Worm (Caenorhabditis elegans) whole organism, young adult: ENCODE data around the gene C18G1.9.

ENCODE experiments used
- B0019.2 ChIP-seq: fragments of 200-800 bp; sonication (Bioruptor generic); conservative IDR thresholded peaks from 2 replicates; pipeline ENCODE4 v1.3.6; 2022; ENCODE audit warnings: missing genetic modification reagents, missing genetic modification characterization, missing compliant biosample characterization
- B0035.1 ChIP-seq: sonication (generic microtip); optimal IDR thresholded peaks from 2 replicates; lab custom pipeline; 2016; ENCODE audit warnings: missing genetic modification characterization, mild to moderate bottlenecking, missing compliant biosample characterization, missing genotype, missing genetic modification reagents
- B0261.1 ChIP-seq: sonication (generic microtip); optimal IDR thresholded peaks from 2 replicates; lab custom pipeline; 2016; ENCODE audit warnings: mild to moderate bottlenecking, missing genetic modification characterization, moderate library complexity, missing compliant biosample characterization
- F23B12.7 ChIP-seq: sonication (generic microtip); optimal IDR thresholded peaks from 2 replicates; lab custom pipeline; 2017; ENCODE audit warnings: missing genetic modification characterization, mild to moderate bottlenecking, missing compliant biosample characterization, antibody characterized with exemption, moderate library complexity; ENCODE audit not compliant: insufficient read depth
- F39B2.1 ChIP-seq: fragments of 200-800 bp; sonication (Bioruptor generic); IDR thresholded peaks from 2 replicates; pipeline ENCODE4 v1.3.6; 2022; ENCODE audit warnings: missing genetic modification reagents, missing genetic modification characterization, missing compliant biosample characterization
- F52B5.7 ChIP-seq: sonication (generic microtip); optimal IDR thresholded peaks from 2 replicates; lab custom pipeline; 2016; ENCODE audit warnings: mild to moderate bottlenecking, missing genetic modification characterization, missing compliant biosample characterization
- F57A8.1 ChIP-seq: fragments of 200-800 bp; sonication (Bioruptor generic); optimal IDR thresholded peaks from 2 replicates; lab custom pipeline; 2018; ENCODE audit warnings: mild to moderate bottlenecking, missing genetic modification characterization, moderate library complexity, missing compliant biosample characterization
- K11D2.4 ChIP-seq: fragments of 200-800 bp; sonication (Bioruptor generic); IDR thresholded peaks from 2 replicates; pipeline ENCODE4 v1.3.6; 2022; ENCODE audit warnings: missing genetic modification reagents, missing genetic modification characterization, missing compliant biosample characterization
- aptf-3 ChIP-seq: fragments of 200-800 bp; sonication (Bioruptor generic); IDR thresholded peaks from 2 replicates; pipeline ENCODE4 v1.3.6; 2022; ENCODE audit warnings: missing genetic modification characterization, missing compliant biosample characterization
- atf-7 ChIP-seq: sonication (generic microtip); optimal IDR thresholded peaks from 2 replicates; lab custom pipeline; 2017; ENCODE audit warnings: mild to moderate bottlenecking, missing genetic modification characterization, missing compliant biosample characterization
- ceh-79 ChIP-seq: sonication (generic microtip); optimal IDR thresholded peaks from 2 replicates; lab custom pipeline; 2017; ENCODE audit warnings: mild to moderate bottlenecking, missing genetic modification characterization, missing compliant biosample characterization
- egrh-3 ChIP-seq: fragments of 200-800 bp; sonication (Bioruptor generic); IDR thresholded peaks from 2 replicates; pipeline ENCODE4 v1.3.6; 2022; ENCODE audit warnings: missing genetic modification reagents, missing genetic modification characterization, missing compliant biosample characterization
- hlh-12 ChIP-seq: sonication (generic microtip); optimal IDR thresholded peaks from 2 replicates; lab custom pipeline; 2016; ENCODE audit warnings: missing genetic modification characterization, missing compliant biosample characterization
- hmg-20 ChIP-seq: fragments of 200-800 bp; sonication (Bioruptor generic); IDR thresholded peaks from 2 replicates; pipeline ENCODE4 v1.3.6; 2022; ENCODE audit warnings: missing genetic modification reagents, missing genetic modification characterization, missing compliant biosample characterization
- hsf-1 ChIP-seq: fragments of 200-800 bp; sonication (Bioruptor generic); IDR thresholded peaks from 2 replicates; pipeline ENCODE4 v1.3.6; 2022; ENCODE audit warnings: missing genetic modification reagents, missing genetic modification characterization, missing compliant biosample characterization
- lag-1 ChIP-seq: fragments of 200-800 bp; sonication (Bioruptor generic); IDR thresholded peaks from 2 replicates; pipeline ENCODE4 v1.3.6; 2022; ENCODE audit warnings: missing genetic modification reagents, missing genetic modification characterization, missing compliant biosample characterization
- lin-35 ChIP-seq, 3 experiments: fragments of 150-350 bp in 2 of 3; sonication (generic microtip) in 1 of 3; optimal IDR thresholded peaks; 2 replicates each; lab custom pipeline; 2014 to 2018; ENCODE audit warnings: missing biosample characterization in 3 of 3, missing genetic modification characterization in 3 of 3, missing genetic modification reagents in 3 of 3
- lin-40 ChIP-seq: sonication (generic microtip); optimal IDR thresholded peaks from 2 replicates; lab custom pipeline; 2016; ENCODE audit warnings: missing genetic modification characterization, mild to moderate bottlenecking, missing compliant biosample characterization, missing genotype, missing genetic modification reagents
- lin-54 ChIP-seq: fragments of 200-800 bp; sonication (Bioruptor generic); optimal IDR thresholded peaks from 2 replicates; lab custom pipeline; 2018; ENCODE audit warnings: mild to moderate bottlenecking, missing genetic modification characterization, missing compliant biosample characterization
- lir-1 ChIP-seq: fragments of 200-800 bp; sonication (Bioruptor generic); conservative IDR thresholded peaks from 2 replicates; pipeline ENCODE4 v1.3.6; 2022; ENCODE audit warnings: missing genetic modification reagents, missing genetic modification characterization, missing compliant biosample characterization
- lsy-27 ChIP-seq: sonication (generic microtip); optimal IDR thresholded peaks from 2 replicates; lab custom pipeline; 2017; ENCODE audit warnings: missing genetic modification characterization, mild to moderate bottlenecking, missing compliant biosample characterization, antibody characterized with exemption, missing genotype, borderline replicate concordance; ENCODE audit not compliant: insufficient read depth
- madf-6 ChIP-seq: fragments of 200-800 bp; sonication (Bioruptor generic); IDR thresholded peaks from 2 replicates; pipeline ENCODE4 v1.3.6; 2022; ENCODE audit warnings: missing genetic modification reagents, missing genetic modification characterization, missing compliant biosample characterization
- nfya-2 ChIP-seq: fragments of 200-800 bp; sonication (Bioruptor generic); IDR thresholded peaks from 2 replicates; pipeline ENCODE4 v1.3.6; 2022; ENCODE audit warnings: missing genetic modification reagents, missing genetic modification characterization, missing compliant biosample characterization
- nfyb-1 ChIP-seq: fragments of 200-800 bp; sonication (Bioruptor generic); IDR thresholded peaks from 2 replicates; pipeline ENCODE4 v1.3.6; 2022; ENCODE audit warnings: missing genetic modification reagents, missing genetic modification characterization, missing compliant biosample characterization
- nhr-179 ChIP-seq: sonication (generic microtip); optimal IDR thresholded peaks from 2 replicates; lab custom pipeline; 2016; ENCODE audit warnings: mild to moderate bottlenecking, missing genetic modification characterization, missing compliant biosample characterization
- nhr-27 ChIP-seq: fragments of 200-800 bp; sonication (Bioruptor generic); optimal IDR thresholded peaks from 2 replicates; lab custom pipeline; 2018; ENCODE audit warnings: mild to moderate bottlenecking, missing genetic modification characterization, moderate library complexity, missing compliant biosample characterization
- sea-2 ChIP-seq: fragments of 200-800 bp; sonication (Bioruptor generic); IDR thresholded peaks from 2 replicates; pipeline ENCODE4 v1.3.6; 2022; ENCODE audit warnings: missing genetic modification characterization, missing compliant biosample characterization
- unc-62 ChIP-seq: fragments of 150-350 bp; optimal IDR thresholded peaks from 2 replicates; lab custom pipeline; 2014; ENCODE audit warnings: missing biosample characterization, missing genetic modification reagents, missing genetic modification characterization
- zfh-2 ChIP-seq: fragments of 200-800 bp; sonication (Bioruptor generic); conservative IDR thresholded peaks from 2 replicates; pipeline ENCODE4 v1.3.6; 2022; ENCODE audit warnings: missing genetic modification reagents, missing genetic modification characterization, missing compliant biosample characterization
- ztf-18 ChIP-seq: sonication (generic microtip); optimal IDR thresholded peaks from 2 replicates; lab custom pipeline; 2016; ENCODE audit warnings: missing genotype, mild to moderate bottlenecking, missing genetic modification characterization, missing compliant biosample characterization
- ztf-25 ChIP-seq: fragments of 200-800 bp; sonication (Bioruptor generic); IDR thresholded peaks from 2 replicates; pipeline ENCODE4 v1.3.6; 2022; ENCODE audit warnings: missing genetic modification reagents, missing genetic modification characterization, missing compliant biosample characterization
- ztf-26 ChIP-seq: sonication (generic microtip); optimal IDR thresholded peaks from 2 replicates; lab custom pipeline; 2017; ENCODE audit warnings: missing genetic modification characterization, missing compliant biosample characterization
- ztf-28 ChIP-seq: fragments of 200-800 bp; sonication (Bioruptor generic); IDR thresholded peaks from 2 replicates; pipeline ENCODE4 v1.3.6; 2022; ENCODE audit warnings: missing genetic modification reagents, missing genetic modification characterization, missing compliant biosample characterization

The C18G1.9 gene

DNA sequence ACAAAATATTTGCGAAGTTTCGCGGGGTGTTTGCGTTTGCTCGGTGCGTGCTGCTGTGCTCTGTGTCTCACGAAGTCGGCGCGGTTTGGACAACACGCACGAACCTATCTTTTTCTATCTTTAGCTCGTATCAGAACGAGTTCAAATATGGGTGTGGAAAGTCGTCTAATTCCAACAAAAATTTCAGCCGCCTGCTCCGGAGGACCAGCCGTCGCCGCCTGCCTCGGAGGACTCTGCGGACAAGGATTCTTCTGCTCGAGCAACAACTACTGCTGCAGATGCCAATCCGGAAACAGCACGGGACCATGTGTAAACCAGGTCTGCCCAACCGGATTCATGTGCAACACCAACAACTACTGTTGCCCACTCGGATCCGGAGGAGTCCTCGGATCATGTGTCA, 32.4 kb upstream of the C18G1.9 start:
- TF ChIP-seq zfh-2 (GFP tag; lab: Robert Waterston, UW) (peak; percentile 71), egrh-3 (GFP tag; lab: Robert Waterston, UW) (no peak), nhr-179 (tag; lab: Kevin White, UChicago) (no peak), lir-1 (GFP tag; lab: Robert Waterston, UW) (no peak), ztf-25 (GFP tag; lab: Robert Waterston, UW) (0 out of 2 replicates have a peak, but pooled peaks have one; percentile 10)
- TF ChIP-seq, all 124 proteins: peak for 2

DNA sequence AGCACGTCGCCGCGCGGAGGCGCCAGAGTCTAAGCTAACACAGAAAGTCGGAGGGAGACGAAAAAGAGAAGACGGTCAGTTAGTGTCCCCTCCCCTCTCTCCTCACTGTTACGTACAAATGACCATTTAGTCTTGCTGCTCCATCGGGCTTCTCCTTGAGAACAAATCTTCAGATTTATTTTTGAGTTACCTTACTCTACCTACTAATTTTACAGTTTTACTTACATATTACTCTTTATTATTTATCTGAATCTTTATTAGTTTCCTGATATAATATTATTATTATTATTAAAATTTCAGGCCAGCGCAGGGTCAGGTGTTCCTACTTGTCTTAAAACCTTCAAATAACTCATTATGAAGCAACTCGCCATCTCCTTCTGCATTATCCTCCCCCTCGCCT, 31.3 kb upstream of the C18G1.9 start, which contains the start of gene R02F11.1:
TSS of gene R02F11.1 (plus strand) at position 301 of the 400 bp plus-strand sequence.
- TF ChIP-seq atf-7 (no peak), F57A8.1 (GFP tag; lab: Kevin White, UChicago) (no peak), hsf-1 (GFP tag; lab: Robert Waterston, UW) (0 out of 2 replicates have a peak, but pooled peaks have one; percentile 22)

ce11 chrV:4794308-4794707, 24.8 kb upstream of the C18G1.9 start, which contains the start of gene R02F11.2:
Gene R02F11.2 (plus strand): TSS chrV:4794599.
- TF ChIP-seq nfya-2 (no peak), nhr-27 (tag; lab: Kevin White, UChicago) (no peak), lin-54 (GFP tag; lab: Kevin White, UChicago) (no peak), lin-35 (GFP tag; optimal IDR thresholded peaks at IDR 0.05; lab: Kevin White, UChicago) (no peak), madf-6 (GFP tag; lab: Robert Waterston, UW) (no peak), F57A8.1 (GFP tag; lab: Kevin White, UChicago) (no peak), sea-2 (GFP tag; lab: Robert Waterston, UW) (no peak)

DNA sequence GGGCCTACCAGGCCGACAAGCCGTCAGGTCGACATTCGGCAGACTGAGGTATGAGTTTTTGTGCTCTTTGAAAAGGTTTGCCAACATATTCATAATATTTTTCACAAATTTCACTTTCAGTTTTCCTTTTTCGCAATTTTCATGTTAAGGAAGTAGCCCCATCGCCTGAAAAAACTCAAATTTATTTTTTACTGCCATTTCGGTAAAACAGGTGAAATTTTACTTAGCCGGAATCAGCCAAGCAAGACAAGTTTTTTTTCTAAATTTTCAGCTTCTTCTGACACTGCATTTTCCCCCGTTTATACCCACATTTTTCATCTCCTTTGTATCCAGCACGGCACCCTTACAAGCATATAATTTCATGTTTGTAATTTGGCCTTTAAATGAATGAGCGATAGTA, 22.0 kb upstream of the C18G1.9 start, which contains the start of gene R02F11.11:
TSS of gene R02F11.11 (plus strand) at position 301 of the 400 bp plus-strand sequence.
- no peak for TF ChIP-seq lin-40 (tag; lab: Kevin White, UChicago)
- no peak for TF ChIP-seq B0019.2 (GFP tag; lab: Robert Waterston, UW)
- TF ChIP-seq F52B5.7 (tag; lab: Kevin White, UChicago) = no peak
- TF ChIP-seq F39B2.1 = no peak
- no peak for TF ChIP-seq ztf-26 (tag; lab: Kevin White, UChicago)
- no peak for TF ChIP-seq B0035.1 (tag; lab: Kevin White, UChicago)
- no peak for TF ChIP-seq ceh-79 (tag; lab: Kevin White, UChicago)
- TF ChIP-seq ztf-18 = no peak
- no peak for TF ChIP-seq atf-7
- TF ChIP-seq lag-1 = no peak
- no peak for TF ChIP-seq ztf-28 (GFP tag; lab: Robert Waterston, UW)
- TF ChIP-seq hlh-12 (tag; lab: Kevin White, UChicago) = no peak
- no peak for TF ChIP-seq K11D2.4 (GFP tag; lab: Robert Waterston, UW)
- TF ChIP-seq lsy-27 (tag; lab: Kevin White, UChicago) = no peak
- TF ChIP-seq aptf-3 = no peak
- no peak for TF ChIP-seq hmg-20
- no peak for TF ChIP-seq unc-62 (GFP tag; lab: Kevin White, UChicago)
- TF ChIP-seq, all 124 proteins: peak for 0

DNA sequence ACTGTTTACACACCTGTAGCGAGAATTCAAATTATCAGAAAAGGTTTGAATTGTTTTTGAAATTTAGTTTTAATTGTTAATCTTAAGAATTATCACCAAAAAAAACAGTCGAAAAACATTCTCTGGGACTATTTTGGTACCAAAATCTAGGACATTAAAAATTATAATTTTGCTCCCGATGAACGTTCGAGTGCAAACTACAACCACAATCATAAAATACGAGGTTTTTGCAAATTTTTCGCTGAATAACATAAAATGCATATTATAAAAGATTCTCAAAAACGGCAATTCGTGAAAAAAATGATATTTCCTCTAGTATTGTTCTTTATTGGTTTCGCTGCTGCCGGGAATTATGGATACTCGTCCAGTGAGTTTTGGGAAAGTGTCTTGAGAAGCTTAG, 20.8 kb upstream of the C18G1.9 start, which contains the start of gene R02F11.12:
TSS of gene R02F11.12 (plus strand) at position 301 of the 400 bp plus-strand sequence.
- no peak for TF ChIP-seq F52B5.7 (tag; lab: Kevin White, UChicago)
- no peak for TF ChIP-seq nfyb-1 (GFP tag; lab: Robert Waterston, UW)
- TF ChIP-seq K11D2.4 (GFP tag; lab: Robert Waterston, UW) = no peak
- TF ChIP-seq sea-2 (GFP tag; lab: Robert Waterston, UW) = no peak
- TF ChIP-seq B0261.1 = no peak
- TF ChIP-seq F23B12.7 (tag; lab: Kevin White, UChicago) = no peak
